Fruit fly (Drosophila melanogaster) whole organism: ENCODE data around the gene Srr.

Experiments used
- CG8478 ChIP-seq: fragments of >200 bp; optimal IDR thresholded peaks from 2 replicates; lab custom pipeline; 2018; ENCODE audit warnings: inconsistent platforms
- EcR ChIP-seq, 2 experiments: fragments of >200 bp; optimal IDR thresholded peaks; 2 replicates each; lab custom pipeline; 2017; ENCODE audit warnings: missing biosample characterization in 2 of 2, missing genetic modification characterization in 2 of 2, missing genetic modification reagents in 2 of 2
- pan ChIP-seq: fragments of >200 bp; optimal IDR thresholded peaks from 2 replicates; lab custom pipeline; 2017
- psq ChIP-seq: fragments of >200 bp; optimal IDR thresholded peaks from 2 replicates; lab custom pipeline; 2017
- usp ChIP-seq: fragments of >200 bp; optimal IDR thresholded peaks from 2 replicates; lab custom pipeline; 2017; ENCODE audit warnings: missing biosample characterization, missing genetic modification characterization, mixed read lengths

dm6 chr3R:9359393-9359792 is 5.8 kb upstream of the Srr start:
- no peak for TF ChIP-seq CG8478 (lab: Kevin White, UChicago)
- TF ChIP-seq psq (lab: Kevin White, UChicago): no peak
- TF ChIP-seq usp (GFP tag; lab: Kevin White, UChicago): no peak
- TF ChIP-seq EcR (GFP tag; optimal IDR thresholded peaks at IDR 0.05; lab: Kevin White, UChicago): no peak
- TF ChIP-seq pan (lab: Kevin White, UChicago): no peak
